Worm (Caenorhabditis elegans): ENCODE measurements around the gene clec-213.

- TF ChIP-seq ref-1 (GFP tag; conservative IDR thresholded peaks at IDR 0.05) (no peak), tab-1 (GFP tag; IDR thresholded peaks at IDR 0.05) (no peak), flt-1 (GFP tag; IDR thresholded peaks at IDR 0.05) (no peak), med-1 (GFP tag; optimal IDR thresholded peaks at IDR 0.05; ENCODE audit: insufficient read depth) (no peak)
Measured at ce11 chrV:7637801-7638200, 32.8 kb downstream of the clec-213 start, which contains the start of gene clec-45.

Measured in whole organism, midembryonic.